In the genomic region with DNA sequence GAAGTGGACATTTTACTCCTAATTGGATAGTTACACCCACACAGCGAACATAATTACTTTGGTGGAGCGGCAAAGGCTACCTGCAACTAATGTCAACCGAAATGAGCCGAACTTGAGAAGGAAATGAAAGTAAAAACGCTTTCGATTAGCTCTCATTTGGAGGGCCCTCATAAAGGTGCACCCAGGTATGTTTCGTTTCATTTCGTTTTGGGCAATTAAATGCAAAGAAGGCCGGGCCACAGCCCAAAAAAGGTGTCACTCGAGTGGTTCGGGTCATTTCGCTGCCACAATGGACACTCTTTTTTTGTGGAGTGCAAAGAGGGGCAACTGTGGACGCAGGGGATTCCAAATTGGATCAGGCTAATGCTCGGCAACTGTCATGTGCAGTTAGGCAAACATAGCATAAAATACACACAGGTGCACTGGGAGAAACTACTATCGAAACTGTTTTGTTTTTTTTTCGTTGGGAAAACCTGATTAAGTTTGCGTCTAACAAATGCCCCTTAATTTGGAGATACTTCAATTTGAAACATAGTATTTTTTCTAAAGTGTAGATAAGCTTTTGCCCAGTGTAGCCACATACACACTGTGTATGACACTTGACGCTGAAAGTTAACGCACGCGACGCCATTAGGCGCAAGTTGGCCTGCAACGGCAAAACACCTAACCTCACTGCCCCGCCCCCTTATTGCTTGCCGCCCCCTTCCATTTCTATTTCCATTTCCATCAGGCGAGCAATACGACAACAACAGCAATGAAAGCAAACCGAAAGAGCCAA, we compare ENCODE assay signal across 1 fruit fly cellular context.
TF ChIP-seq lines count a peak whose summit lies in the region.

No protein-coding gene starts in this region.

TF ChIP-seq in whole organism, embryonic, 481 proteins besides CTCF, POLR2A, EP300 and RAD21 (continued from another document):
- TF ChIP-seq corto (GFP tag; optimal IDR thresholded peaks at IDR 0.05; lab: Kevin White, UChicago): no peak
- peak; percentile 73 for TF ChIP-seq kah (GFP tag; optimal IDR thresholded peaks at IDR 0.05; lab: Kevin White, UChicago)
- TF ChIP-seq ro (GFP tag; IDR thresholded peaks at IDR 0.05; lab: Robert Waterston, UW): peak; percentile 86
- TF ChIP-seq pb (GFP tag; optimal IDR thresholded peaks at IDR 0.05; lab: Kevin White, UChicago): peak; percentile 68
- TF ChIP-seq CG14014 (GFP tag; IDR thresholded peaks at IDR 0.05; lab: Robert Waterston, UW): peak; percentile 76
- peak; percentile 98 for TF ChIP-seq zfh1 (GFP tag; IDR thresholded peaks at IDR 0.05; lab: Robert Waterston, UW)
- TF ChIP-seq HmgD (GFP tag; optimal IDR thresholded peaks at IDR 0.05; lab: Kevin White, UChicago): peak; percentile 28
- TF ChIP-seq pan (optimal IDR thresholded peaks at IDR 0.05; lab: Kevin White, UChicago): no peak
- peak in 1 of 2 experiments; percentile 92 for TF ChIP-seq pan (GFP tag; optimal IDR thresholded peaks at IDR 0.05 in 1 of 2, IDR thresholded peaks at IDR 0.05 in 1 of 2)
- TF ChIP-seq CG30403 (GFP tag; optimal IDR thresholded peaks at IDR 0.05; lab: Kevin White, UChicago): peak; percentile 78
- peak; percentile 93 for TF ChIP-seq CG1024 (GFP tag; IDR thresholded peaks at IDR 0.05; lab: Robert Waterston, UW)
- TF ChIP-seq CG17612 (GFP tag; IDR thresholded peaks at IDR 0.05; lab: Robert Waterston, UW): peak; percentile 84
- peak; percentile 70 for TF ChIP-seq kay (GFP tag; optimal IDR thresholded peaks at IDR 0.05; lab: Kevin White, UChicago)
- TF ChIP-seq exex (tag; optimal IDR thresholded peaks at IDR 0.05; lab: Kevin White, UChicago): no peak
- no peak for TF ChIP-seq bbx (GFP tag; IDR thresholded peaks at IDR 0.05; lab: Robert Waterston, UW; ENCODE audit: partially characterized antibody)
- peak; percentile 97 for TF ChIP-seq CG2199 (GFP tag; IDR thresholded peaks at IDR 0.05; lab: Robert Waterston, UW)
- peak; percentile 94 for TF ChIP-seq Nf-YA (GFP tag; IDR thresholded peaks at IDR 0.05; lab: Robert Waterston, UW)
- TF ChIP-seq pnt (GFP tag; optimal IDR thresholded peaks at IDR 0.05; lab: Kevin White, UChicago): peak; percentile 92
- TF ChIP-seq CG10267 (tag; optimal IDR thresholded peaks at IDR 0.05; lab: Kevin White, UChicago): peak; percentile 45
- TF ChIP-seq CG31365 (tag; optimal IDR thresholded peaks at IDR 0.05; lab: Kevin White, UChicago): peak; percentile 62
- TF ChIP-seq stwl (tag; optimal IDR thresholded peaks at IDR 0.05; lab: Kevin White, UChicago): peak; percentile 16
- no peak for TF ChIP-seq Dp (GFP tag; optimal IDR thresholded peaks at IDR 0.05; lab: Kevin White, UChicago)
- TF ChIP-seq bcd (GFP tag; optimal IDR thresholded peaks at IDR 0.05; lab: Kevin White, UChicago): peak; percentile 77
- TF ChIP-seq sima (GFP tag; optimal IDR thresholded peaks at IDR 0.05; lab: Kevin White, UChicago): no peak
- TF ChIP-seq eyg (GFP tag; optimal IDR thresholded peaks at IDR 0.05; lab: Kevin White, UChicago): peak; percentile 70
- peak; percentile 79 for TF ChIP-seq org-1 (GFP tag; optimal IDR thresholded peaks at IDR 0.05; lab: Kevin White, UChicago)
- peak; percentile 56 for TF ChIP-seq MBD-R2 (GFP tag; IDR thresholded peaks at IDR 0.05; lab: Robert Waterston, UW)
- TF ChIP-seq Hmr (GFP tag; optimal IDR thresholded peaks at IDR 0.05; lab: Kevin White, UChicago): peak; percentile 32
- TF ChIP-seq tio (GFP tag; optimal IDR thresholded peaks at IDR 0.05; lab: Kevin White, UChicago): peak; percentile 72
- peak; percentile 76 for TF ChIP-seq CG14050 (GFP tag; IDR thresholded peaks at IDR 0.05; lab: Robert Waterston, UW)
- TF ChIP-seq Camta (GFP tag; optimal IDR thresholded peaks at IDR 0.05; lab: Kevin White, UChicago): peak; percentile 77
- peak; percentile 86 for TF ChIP-seq Aef1 (GFP tag; IDR thresholded peaks at IDR 0.05; lab: Robert Waterston, UW)
- TF ChIP-seq CG7987 (GFP tag; optimal IDR thresholded peaks at IDR 0.05; lab: Kevin White, UChicago): no peak
- TF ChIP-seq peb (GFP tag; IDR thresholded peaks at IDR 0.05; lab: Robert Waterston, UW): peak; percentile 92
- peak; percentile 74 for TF ChIP-seq CG7556 (GFP tag; optimal IDR thresholded peaks at IDR 0.05; lab: Kevin White, UChicago)
- TF ChIP-seq Sox102F (GFP tag; optimal IDR thresholded peaks at IDR 0.05; lab: Kevin White, UChicago): peak; percentile 87
- TF ChIP-seq crc (GFP tag; optimal IDR thresholded peaks at IDR 0.05; lab: Kevin White, UChicago): peak; percentile 31
- TF ChIP-seq lab (GFP tag; optimal IDR thresholded peaks at IDR 0.05; lab: Kevin White, UChicago): peak; percentile 71
- TF ChIP-seq Mrtf (GFP tag; IDR thresholded peaks at IDR 0.05; lab: Robert Waterston, UW): peak; percentile 92
- peak; percentile 88 for TF ChIP-seq Vsx1 (GFP tag; optimal IDR thresholded peaks at IDR 0.05; lab: Kevin White, UChicago)
- TF ChIP-seq CG11695 (GFP tag; IDR thresholded peaks at IDR 0.05; lab: Robert Waterston, UW): peak; percentile 84
- TF ChIP-seq vvl (GFP tag; IDR thresholded peaks at IDR 0.05; lab: Robert Waterston, UW): peak; percentile 98
- TF ChIP-seq Ets65A (GFP tag; lab: Kevin White, UChicago): peak; percentile 96
- peak; percentile 34 for TF ChIP-seq caup (GFP tag; optimal IDR thresholded peaks at IDR 0.05; lab: Kevin White, UChicago; ENCODE audit: severe bottlenecking)
